Fruit fly (Drosophila melanogaster) Kc167 (cell line): ENCODE measurements around the gene Doc3.

Experiments used
- Sin3A ChIP-seq: fragments of >200 bp; optimal IDR thresholded peaks from 2 replicates; lab custom pipeline; 2018; ENCODE audit warnings: missing external identifiers
- h ChIP-seq: fragments of >200 bp; optimal IDR thresholded peaks from 3 replicates; lab custom pipeline; 2018; ENCODE audit warnings: missing external identifiers
- psq ChIP-seq: fragments of >200 bp; optimal IDR thresholded peaks from 2 replicates; lab custom pipeline; 2017; ENCODE audit warnings: missing external identifiers

- TF ChIP-seq psq (lab: Kevin White, UChicago) = no peak
- TF ChIP-seq h (lab: Kevin White, UChicago) = no peak
- no peak for TF ChIP-seq Sin3A
These were observed 41.3 kb downstream of the Doc3 start for dm6 chr3L:9046274-9046673.
